Fruit fly (Drosophila melanogaster) whole organism, embryonic: ENCODE results near the gene CG33791.

ENCODE experiments used
- Abd-B ChIP-seq: fragments of 200-800 bp; sonication (Bioruptor generic); optimal IDR thresholded peaks from 2 replicates; lab custom pipeline; 2018; ENCODE audit warnings: missing biosample characterization, mild to moderate bottlenecking, missing genetic modification characterization, moderate library complexity
- CG10274 ChIP-seq: fragments of 200-800 bp; sonication (Bioruptor generic); optimal IDR thresholded peaks from 3 replicates; lab custom pipeline; 2017; ENCODE audit warnings: missing biosample characterization, mild to moderate bottlenecking, missing genetic modification characterization
- CG10565 ChIP-seq: fragments of 200-800 bp; sonication (Bioruptor generic); optimal IDR thresholded peaks from 3 replicates; lab custom pipeline; 2016; ENCODE audit warnings: missing biosample characterization, mild to moderate bottlenecking, missing genetic modification characterization
- CG11085 ChIP-seq: fragments of 200-800 bp; sonication (Bioruptor generic); IDR thresholded peaks from 2 replicates; pipeline ENCODE4 v1.3.6; 2022; ENCODE audit warnings: missing biosample characterization, missing genetic modification characterization
- CG11398 ChIP-seq: fragments of 200-800 bp; sonication (Bioruptor generic); optimal IDR thresholded peaks from 2 replicates; lab custom pipeline; 2016; ENCODE audit warnings: missing biosample characterization, missing genetic modification characterization
- CG11696 ChIP-seq: fragments of 200-800 bp; sonication (Bioruptor generic); IDR thresholded peaks from 2 replicates; pipeline ENCODE4 v1.3.6; 2022; ENCODE audit warnings: missing biosample characterization, missing genetic modification characterization
- CG12104 ChIP-seq: fragments of 200-800 bp; sonication (Bioruptor generic); optimal IDR thresholded peaks from 3 replicates; lab custom pipeline; 2016; ENCODE audit warnings: missing biosample characterization, missing genetic modification characterization
- CG12299 ChIP-seq: fragments of 200-800 bp; sonication (Bioruptor generic); optimal IDR thresholded peaks from 2 replicates; lab custom pipeline; 2018; ENCODE audit warnings: missing biosample characterization, mild to moderate bottlenecking, missing genetic modification characterization
- CG1233 ChIP-seq: fragments of 200-800 bp; sonication (Bioruptor generic); optimal IDR thresholded peaks from 4 replicates; lab custom pipeline; 2018; ENCODE audit warnings: missing biosample characterization, mild to moderate bottlenecking, missing genetic modification characterization
- CG13424 ChIP-seq: fragments of 200-800 bp; sonication (Bioruptor generic); optimal IDR thresholded peaks from 2 replicates; lab custom pipeline; 2019; ENCODE audit warnings: missing biosample characterization, mild to moderate bottlenecking, missing genetic modification characterization, moderate library complexity
- CG14860 ChIP-seq: fragments of 200-800 bp; sonication (Bioruptor generic); IDR thresholded peaks from 3 replicates; pipeline ENCODE4 v1.3.6; 2022; ENCODE audit warnings: missing biosample characterization, missing genetic modification characterization; ENCODE audit not compliant: partially characterized antibody
- CG15073 ChIP-seq: fragments of 200-800 bp; sonication (Bioruptor generic); optimal IDR thresholded peaks from 2 replicates; lab custom pipeline; 2016; ENCODE audit warnings: missing biosample characterization, missing genetic modification characterization
- CG16813 ChIP-seq: fragments of 200-800 bp; sonication (Bioruptor generic); IDR thresholded peaks from 3 replicates; pipeline ENCODE4 v1.3.6; 2022; ENCODE audit warnings: missing biosample characterization, missing genetic modification characterization; ENCODE audit not compliant: partially characterized antibody
- CG17359 ChIP-seq: fragments of 200-800 bp; sonication (Bioruptor generic); optimal IDR thresholded peaks from 3 replicates; lab custom pipeline; 2018; ENCODE audit warnings: missing biosample characterization, mild to moderate bottlenecking, missing genetic modification characterization, moderate library complexity
- CG17612 ChIP-seq: fragments of 200-800 bp; sonication (Bioruptor generic); IDR thresholded peaks from 2 replicates; pipeline ENCODE4 v1.3.6; 2022; ENCODE audit warnings: missing biosample characterization, missing genetic modification characterization
- CG18619 ChIP-seq: fragments of 200-800 bp; sonication (Bioruptor generic); optimal IDR thresholded peaks from 3 replicates; lab custom pipeline; 2017; ENCODE audit warnings: missing biosample characterization, mild to moderate bottlenecking, missing genetic modification characterization
- CG3163 ChIP-seq: fragments of 200-800 bp; sonication (Bioruptor generic); optimal IDR thresholded peaks from 3 replicates; lab custom pipeline; 2016; ENCODE audit warnings: missing biosample characterization, missing genetic modification characterization
- CG34224 ChIP-seq: fragments of 200-800 bp; sonication (Bioruptor generic); IDR thresholded peaks from 3 replicates; pipeline ENCODE4 v1.3.6; 2022; ENCODE audit warnings: missing biosample characterization, missing genetic modification characterization; ENCODE audit not compliant: partially characterized antibody
- CG4424 ChIP-seq: fragments of 200-800 bp; sonication (Bioruptor generic); optimal IDR thresholded peaks from 3 replicates; lab custom pipeline; 2016; ENCODE audit warnings: missing biosample characterization, missing genetic modification characterization
- CG6791 ChIP-seq: fragments of 200-800 bp; sonication (Bioruptor generic); IDR thresholded peaks from 3 replicates; pipeline ENCODE4 v1.3.6; 2022; ENCODE audit warnings: missing biosample characterization, missing genetic modification characterization; ENCODE audit not compliant: partially characterized antibody
- CG7928 ChIP-seq: fragments of 200-800 bp; sonication (Bioruptor generic); optimal IDR thresholded peaks from 2 replicates; lab custom pipeline; 2017; ENCODE audit warnings: missing biosample characterization, mild to moderate bottlenecking, missing genetic modification characterization
- CG8944 ChIP-seq: fragments of 200-800 bp; sonication (Bioruptor generic); optimal IDR thresholded peaks from 3 replicates; lab custom pipeline; 2016; ENCODE audit warnings: missing biosample characterization, missing genetic modification characterization
- CoRest ChIP-seq: fragments of 200-800 bp; sonication (Bioruptor generic); optimal IDR thresholded peaks from 3 replicates; lab custom pipeline; 2018; ENCODE audit warnings: missing biosample characterization, mild to moderate bottlenecking, missing genetic modification characterization, moderate library complexity
- ERR ChIP-seq: fragments of 200-800 bp; sonication (Bioruptor generic); optimal IDR thresholded peaks from 2 replicates; lab custom pipeline; 2016; ENCODE audit warnings: missing biosample characterization, missing genetic modification characterization
- Eip74EF ChIP-seq, 2 experiments: fragments of 200-800 bp in 1 of 2; fragments of >200 bp in 1 of 2; sonication (Bioruptor generic) in 1 of 2; optimal IDR thresholded peaks; 2 replicates each; lab custom pipeline; 2017 to 2019; ENCODE audit warnings: missing biosample characterization in 2 of 2, missing genetic modification characterization in 2 of 2, mild to moderate bottlenecking in 1 of 2, moderate library complexity in 1 of 2
- Ets97D ChIP-seq: fragments of 200-800 bp; sonication (Bioruptor generic); optimal IDR thresholded peaks from 3 replicates; lab custom pipeline; 2016; ENCODE audit warnings: missing biosample characterization, missing genetic modification characterization
- Gsc ChIP-seq: fragments of 200-800 bp; sonication (Bioruptor generic); IDR thresholded peaks from 2 replicates; pipeline ENCODE4 v1.3.6; 2022; ENCODE audit warnings: missing biosample characterization, missing genetic modification characterization
- HLH54F ChIP-seq: fragments of 200-800 bp; sonication (Bioruptor generic); optimal IDR thresholded peaks from 3 replicates; lab custom pipeline; 2016; ENCODE audit warnings: missing biosample characterization, missing genetic modification characterization
- Nf-YC ChIP-seq: fragments of 200-800 bp; optimal IDR thresholded peaks from 3 replicates; lab custom pipeline; 2019; ENCODE audit warnings: missing biosample characterization, mild to moderate bottlenecking, missing genetic modification characterization, moderate library complexity
- Optix ChIP-seq: fragments of 200-800 bp; sonication (Bioruptor generic); IDR thresholded peaks from 3 replicates; pipeline ENCODE4 v1.3.6; 2022; ENCODE audit warnings: missing biosample characterization, missing genetic modification characterization
- cg ChIP-seq: fragments of 200-800 bp; sonication (Bioruptor generic); optimal IDR thresholded peaks from 3 replicates; lab custom pipeline; 2019; ENCODE audit warnings: missing biosample characterization, mild to moderate bottlenecking, missing genetic modification characterization, moderate library complexity
- dan ChIP-seq: fragments of 200-800 bp; sonication (Bioruptor generic); IDR thresholded peaks from 2 replicates; pipeline ENCODE4 v1.3.6; 2022; ENCODE audit warnings: missing biosample characterization, missing genetic modification characterization
- gt ChIP-seq: fragments of 200-800 bp; sonication (Bioruptor generic); IDR thresholded peaks from 2 replicates; pipeline ENCODE4 v1.3.6; 2022; ENCODE audit warnings: missing biosample characterization, missing genetic modification characterization
- jing ChIP-seq: fragments of 200-800 bp; sonication (Bioruptor generic); optimal IDR thresholded peaks from 2 replicates; lab custom pipeline; 2018; ENCODE audit warnings: missing biosample characterization, mild to moderate bottlenecking, missing genetic modification characterization
- kah ChIP-seq: fragments of 200-800 bp; sonication (Bioruptor generic); optimal IDR thresholded peaks from 2 replicates; lab custom pipeline; 2018; ENCODE audit warnings: missing biosample characterization, mild to moderate bottlenecking, missing genetic modification characterization
- klu ChIP-seq: fragments of 200-800 bp; sonication (Bioruptor generic); IDR thresholded peaks from 2 replicates; pipeline ENCODE4 v1.3.6; 2022; ENCODE audit warnings: missing biosample characterization, missing genetic modification characterization
- lab ChIP-seq: fragments of 200-800 bp; sonication (Bioruptor generic); optimal IDR thresholded peaks from 3 replicates; lab custom pipeline; 2017; ENCODE audit warnings: missing biosample characterization, missing genetic modification characterization, mild to moderate bottlenecking, moderate library complexity, missing genetic modification reagents
- mam ChIP-seq: fragments of 200-800 bp; sonication (Bioruptor generic); optimal IDR thresholded peaks from 3 replicates; lab custom pipeline; 2016; ENCODE audit warnings: missing biosample characterization, missing genetic modification characterization
- nerfin-1 ChIP-seq: fragments of 200-800 bp; sonication (Bioruptor generic); optimal IDR thresholded peaks from 3 replicates; lab custom pipeline; 2019; ENCODE audit warnings: missing biosample characterization, mild to moderate bottlenecking, missing genetic modification characterization, moderate library complexity
- pzg ChIP-seq: fragments of 200-800 bp; sonication (Bioruptor generic); optimal IDR thresholded peaks from 3 replicates; lab custom pipeline; 2018; ENCODE audit warnings: missing biosample characterization, mild to moderate bottlenecking, missing genetic modification characterization, moderate library complexity
- scrt ChIP-seq: fragments of 200-800 bp; sonication (Bioruptor generic); optimal IDR thresholded peaks from 2 replicates; lab custom pipeline; 2018; ENCODE audit warnings: missing biosample characterization, mild to moderate bottlenecking, missing genetic modification characterization, moderate library complexity
- sd ChIP-seq: fragments of 200-800 bp; sonication (Bioruptor generic); optimal IDR thresholded peaks from 3 replicates; lab custom pipeline; 2018; ENCODE audit warnings: missing biosample characterization, mild to moderate bottlenecking, missing genetic modification characterization, moderate library complexity
- sisA ChIP-seq: fragments of 200-800 bp; sonication (Bioruptor generic); IDR thresholded peaks from 2 replicates; pipeline ENCODE4 v1.3.6; 2022; ENCODE audit warnings: missing biosample characterization, missing genetic modification characterization
- sqz ChIP-seq: fragments of 200-800 bp; sonication (Bioruptor generic); optimal IDR thresholded peaks from 3 replicates; lab custom pipeline; 2018; ENCODE audit warnings: missing biosample characterization, mild to moderate bottlenecking, missing genetic modification characterization
- ttk ChIP-seq: fragments of 200-800 bp; sonication (Bioruptor generic); IDR thresholded peaks from 2 replicates; pipeline ENCODE4 v2.1.2; 2022; ENCODE audit warnings: missing biosample characterization, missing genetic modification characterization
- tup ChIP-seq: fragments of 200-800 bp; sonication (Bioruptor generic); optimal IDR thresholded peaks from 2 replicates; lab custom pipeline; 2016; ENCODE audit warnings: missing biosample characterization, mild to moderate bottlenecking, missing genetic modification characterization, moderate library complexity
- unpg ChIP-seq: fragments of 200-800 bp; sonication (Bioruptor generic); optimal IDR thresholded peaks from 3 replicates; lab custom pipeline; 2018; ENCODE audit warnings: missing biosample characterization, mild to moderate bottlenecking, missing genetic modification characterization, moderate library complexity
- vnd ChIP-seq: fragments of 200-800 bp; sonication (Bioruptor generic); IDR thresholded peaks from 3 replicates; pipeline ENCODE4 v1.3.6; 2022; ENCODE audit warnings: missing biosample characterization, missing genetic modification characterization; ENCODE audit not compliant: partially characterized antibody
- zfh2 ChIP-seq: fragments of 200-800 bp; sonication (Bioruptor generic); optimal IDR thresholded peaks from 2 replicates; lab custom pipeline; 2016; ENCODE audit warnings: missing biosample characterization, missing genetic modification characterization

The CG33791 gene

DNA sequence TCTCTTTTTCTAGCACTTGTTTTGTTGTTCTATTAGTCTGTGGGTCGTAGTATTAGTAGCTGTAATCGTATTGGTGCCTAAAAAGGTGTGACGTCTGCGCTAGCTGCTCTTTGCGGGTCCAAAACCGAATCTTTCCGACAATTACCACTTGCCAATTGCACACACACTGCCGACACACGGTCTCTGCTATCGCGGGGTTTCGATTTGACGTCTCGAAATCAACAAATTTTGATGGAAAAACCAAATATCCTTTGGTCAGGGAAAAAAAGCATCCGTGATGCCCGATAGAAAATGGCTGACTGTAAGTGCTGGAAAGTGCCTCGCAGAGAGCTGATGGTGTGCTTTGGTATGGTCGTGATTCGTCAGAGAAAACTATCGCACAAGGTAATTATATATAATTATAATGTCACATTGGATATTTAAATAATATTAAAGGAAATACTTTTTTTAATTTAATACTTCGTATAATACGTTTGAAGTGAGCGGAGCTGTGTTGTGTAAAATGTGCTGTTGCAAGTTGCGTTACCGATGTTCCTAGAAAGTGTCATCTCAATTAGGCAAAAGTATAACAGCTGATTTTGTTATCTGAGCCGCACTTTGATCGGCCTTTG, 44.5 kb upstream of the CG33791 start, which contains the start of the genes Pex10 and CG12099 (continued):
- TF ChIP-seq CG10565 (no peak), pzg (GFP tag; lab: Kevin White, UChicago) (peak; percentile 76), Nf-YC (tag; lab: Kevin White, UChicago) (peak; percentile 86), CG17612 (peak; percentile 87), gt (GFP tag; lab: Robert Waterston, UW) (peak; percentile 73), CG16813 (GFP tag; lab: Robert Waterston, UW) (peak; percentile 97), CG11398 (GFP tag; lab: Kevin White, UChicago) (no peak), Ets97D (GFP tag; lab: Kevin White, UChicago) (peak; percentile 73), CG8944 (GFP tag; lab: Kevin White, UChicago) (peak; percentile 72), CG13424 (tag; lab: Kevin White, UChicago) (peak; percentile 92), unpg (GFP tag; lab: Kevin White, UChicago) (peak; percentile 86), sisA (peak; percentile 93), vnd (GFP tag; lab: Robert Waterston, UW) (peak; percentile 92), tup (GFP tag; lab: Kevin White, UChicago) (peak; percentile 78), CG14860 (GFP tag; lab: Robert Waterston, UW) (peak; percentile 96), CG15073 (GFP tag; lab: Kevin White, UChicago) (peak; percentile 48), lab (GFP tag; lab: Kevin White, UChicago) (peak; percentile 91), Abd-B (GFP tag; lab: Kevin White, UChicago) (peak; percentile 88), sqz (GFP tag; lab: Kevin White, UChicago) (no peak), CG17359 (tag; lab: Kevin White, UChicago) (peak; percentile 85), CG7928 (GFP tag; lab: Kevin White, UChicago) (peak; percentile 69), CG10274 (peak; percentile 63), dan (GFP tag; lab: Robert Waterston, UW) (peak; percentile 77), kah (GFP tag; lab: Kevin White, UChicago) (peak; percentile 41), Optix (GFP tag; lab: Robert Waterston, UW) (peak; percentile 92), CG3163 (GFP tag; lab: Kevin White, UChicago) (peak; percentile 28), CG34224 (GFP tag; lab: Robert Waterston, UW) (peak; percentile 89), Gsc (GFP tag; lab: Robert Waterston, UW) (peak; percentile 68), zfh2 (GFP tag; lab: Kevin White, UChicago) (peak; percentile 82), jing (GFP tag; lab: Kevin White, UChicago) (no peak), CG11696 (GFP tag; lab: Robert Waterston, UW) (0 out of 2 replicates have a peak, but pooled peaks have one; percentile 37), ttk (GFP tag; lab: Robert Waterston, UW) (peak; percentile 83), CG18619 (peak; percentile 83), CG12104 (peak; percentile 81), CG6791 (GFP tag; lab: Robert Waterston, UW) (peak; percentile 86), cg (GFP tag; lab: Kevin White, UChicago) (peak; percentile 91), nerfin-1 (tag; lab: Kevin White, UChicago) (peak; percentile 82), sd (no peak), CG4424 (GFP tag; lab: Kevin White, UChicago) (peak; percentile 91), ERR (GFP tag; lab: Kevin White, UChicago) (peak; percentile 46), CG12299 (tag; lab: Kevin White, UChicago) (peak; percentile 80), Eip74EF (GFP tag; optimal IDR thresholded peaks at IDR 0.05; lab: Kevin White, UChicago) (no peak), CG1233 (GFP tag; lab: Kevin White, UChicago) (peak; percentile 75), scrt (GFP tag; lab: Kevin White, UChicago) (no peak), klu (GFP tag; lab: Robert Waterston, UW) (peak; percentile 90), CG11085 (peak; percentile 88), mam (GFP tag; lab: Kevin White, UChicago) (peak; percentile 78), CoRest (tag; lab: Kevin White, UChicago) (peak; percentile 93), HLH54F (GFP tag; lab: Kevin White, UChicago) (peak; percentile 72)
